Fruit fly (Drosophila melanogaster) whole organism, prepupa: ENCODE results near the gene Polr2G.

ENCODE experiments used
- CG16779 ChIP-seq: fragments of 200-800 bp; sonication (Bioruptor generic); optimal IDR thresholded peaks from 3 replicates; lab custom pipeline; 2017; ENCODE audit warnings: missing biosample characterization, mild to moderate bottlenecking, missing genetic modification characterization
- CG4318 ChIP-seq: fragments of 200-800 bp; sonication (Bioruptor generic); optimal IDR thresholded peaks from 3 replicates; lab custom pipeline; 2017; ENCODE audit warnings: missing biosample characterization, mild to moderate bottlenecking, missing genetic modification characterization
- CG7368 ChIP-seq: fragments of 200-800 bp; sonication (Bioruptor generic); optimal IDR thresholded peaks from 3 replicates; lab custom pipeline; 2016; ENCODE audit warnings: missing biosample characterization, missing genetic modification characterization
- Eip75B ChIP-seq: fragments of 200-800 bp; sonication (Bioruptor generic); optimal IDR thresholded peaks from 3 replicates; lab custom pipeline; 2016; ENCODE audit warnings: missing biosample characterization, missing genetic modification characterization
- Ets21C ChIP-seq: fragments of 200-800 bp; sonication (Bioruptor generic); optimal IDR thresholded peaks from 3 replicates; lab custom pipeline; 2016; ENCODE audit warnings: missing biosample characterization, missing genetic modification characterization
- Lpt ChIP-seq: fragments of 200-800 bp; sonication (Bioruptor generic); optimal IDR thresholded peaks from 3 replicates; lab custom pipeline; 2016; ENCODE audit warnings: missing biosample characterization, missing genetic modification characterization
- Met ChIP-seq: fragments of 200-800 bp; sonication (Bioruptor generic); optimal IDR thresholded peaks from 3 replicates; lab custom pipeline; 2016; ENCODE audit warnings: missing biosample characterization, missing genetic modification characterization
- Smox ChIP-seq: fragments of 200-800 bp; sonication (Bioruptor generic); optimal IDR thresholded peaks from 3 replicates; lab custom pipeline; 2016; ENCODE audit warnings: missing biosample characterization, missing genetic modification characterization
- dac ChIP-seq: fragments of 200-800 bp; sonication (Bioruptor generic); optimal IDR thresholded peaks from 2 replicates; lab custom pipeline; 2017; ENCODE audit warnings: missing biosample characterization, mild to moderate bottlenecking, missing genetic modification characterization

- no peak for TF ChIP-seq CG4318 (GFP tag; lab: Kevin White, UChicago)
- TF ChIP-seq Lpt (GFP tag; lab: Kevin White, UChicago) = no peak
- TF ChIP-seq Ets21C (GFP tag; lab: Kevin White, UChicago) = no peak
- TF ChIP-seq dac (GFP tag; lab: Kevin White, UChicago) = no peak
- TF ChIP-seq Eip75B (GFP tag; lab: Kevin White, UChicago) = no peak
- no peak for TF ChIP-seq CG7368 (GFP tag; lab: Kevin White, UChicago)
- no peak for TF ChIP-seq Met (GFP tag; lab: Kevin White, UChicago)
- no peak for TF ChIP-seq Smox (GFP tag; lab: Kevin White, UChicago)
- TF ChIP-seq CG16779 (tag; lab: Kevin White, UChicago) = no peak
These were observed 40.0 kb upstream of the Polr2G start, which contains the start of the genes eIF2gamma and Set for dm6 chr3R:15262710-15263672.
